Worm (Caenorhabditis elegans) whole organism, young adult: ENCODE data around the gene F11D11.6.

ENCODE experiments used
- madf-3 ChIP-seq: fragments of 200-800 bp; sonication (Bioruptor generic); IDR thresholded peaks from 2 replicates; pipeline ENCODE4 v1.3.6; 2022; ENCODE audit warnings: missing genetic modification reagents, missing genetic modification characterization, missing compliant biosample characterization
- tlf-1 ChIP-seq: fragments of 200-800 bp; sonication (Bioruptor generic); optimal IDR thresholded peaks from 2 replicates; lab custom pipeline; 2018; ENCODE audit warnings: mild to moderate bottlenecking, missing genetic modification characterization, missing compliant biosample characterization
- unc-130 ChIP-seq: sonication (generic microtip); optimal IDR thresholded peaks from 2 replicates; lab custom pipeline; 2016; ENCODE audit warnings: missing genetic modification reagents, missing genetic modification characterization, missing compliant biosample characterization
- ztf-3 ChIP-seq: fragments of 200-800 bp; sonication (Bioruptor generic); optimal IDR thresholded peaks from 2 replicates; lab custom pipeline; 2018; ENCODE audit warnings: mild to moderate bottlenecking, missing genetic modification characterization, missing compliant biosample characterization

ce11 chrV:18776245-18776737 lies 23.4 kb upstream of the F11D11.6 start, which contains the start of gene Y17D7B.4:
- no peak for TF ChIP-seq madf-3 (GFP tag; lab: Robert Waterston, UW)
- TF ChIP-seq unc-130 = no peak
- TF ChIP-seq tlf-1 (GFP tag; lab: Kevin White, UChicago) = no peak
- no peak for TF ChIP-seq ztf-3 (GFP tag; lab: Kevin White, UChicago)
